Fruit fly (Drosophila melanogaster) Kc167 (cell line): ENCODE measurements around the gene SREBP.

ENCODE experiments used
- Myc ChIP-seq: fragments of >200 bp; optimal IDR thresholded peaks from 2 replicates; lab custom pipeline; 2017; ENCODE audit warnings: missing external identifiers
- h ChIP-seq: fragments of >200 bp; optimal IDR thresholded peaks from 3 replicates; lab custom pipeline; 2018; ENCODE audit warnings: missing external identifiers

dm6 chr3L:19805895-19806294 is 12.2 kb downstream of the SREBP start, which contains the start of gene CG34116:
- TF ChIP-seq Myc (lab: Kevin White, UChicago), result no peak
- TF ChIP-seq h (lab: Kevin White, UChicago), result no peak
